Fruit fly (Drosophila melanogaster) whole organism, embryonic: ENCODE results near the gene CG31549.

Experiments
- Aef1 ChIP-seq: fragments of 200-800 bp; sonication (Bioruptor generic); IDR thresholded peaks from 3 replicates; pipeline ENCODE4 v1.3.6; 2022; ENCODE audit warnings: missing biosample characterization, missing genetic modification characterization
- Asciz ChIP-seq: fragments of 200-800 bp; sonication (Bioruptor generic); optimal IDR thresholded peaks from 2 replicates; lab custom pipeline; 2017; ENCODE audit warnings: missing biosample characterization, mild to moderate bottlenecking, missing genetic modification characterization, missing genetic modification reagents
- CG10979 ChIP-seq: fragments of 200-800 bp; sonication (Bioruptor generic); optimal IDR thresholded peaks from 2 replicates; lab custom pipeline; 2018; ENCODE audit warnings: missing biosample characterization, mild to moderate bottlenecking, missing genetic modification characterization, moderate library complexity
- CG11696 ChIP-seq: fragments of 200-800 bp; sonication (Bioruptor generic); IDR thresholded peaks from 2 replicates; pipeline ENCODE4 v1.3.6; 2022; ENCODE audit warnings: missing biosample characterization, missing genetic modification characterization
- CG1233 ChIP-seq: fragments of 200-800 bp; sonication (Bioruptor generic); optimal IDR thresholded peaks from 4 replicates; lab custom pipeline; 2018; ENCODE audit warnings: missing biosample characterization, mild to moderate bottlenecking, missing genetic modification characterization
- CG12769 ChIP-seq: fragments of 200-800 bp; sonication (Bioruptor generic); optimal IDR thresholded peaks from 2 replicates; lab custom pipeline; 2019; ENCODE audit warnings: missing biosample characterization, mild to moderate bottlenecking, missing genetic modification characterization, moderate library complexity
- CG12942 ChIP-seq: fragments of 200-800 bp; sonication (Bioruptor generic); optimal IDR thresholded peaks from 3 replicates; lab custom pipeline; 2016; ENCODE audit warnings: missing biosample characterization, missing genetic modification characterization
- CG14667 ChIP-seq: fragments of 200-800 bp; sonication (Bioruptor generic); IDR thresholded peaks from 2 replicates; pipeline ENCODE4 v1.3.6; 2022; ENCODE audit warnings: missing biosample characterization, missing genetic modification characterization
- CG15479 ChIP-seq: fragments of 200-800 bp; sonication (Bioruptor generic); optimal IDR thresholded peaks from 3 replicates; lab custom pipeline; 2019; ENCODE audit warnings: missing biosample characterization, mild to moderate bottlenecking, missing genetic modification characterization, moderate library complexity
- CG1647 ChIP-seq: fragments of 200-800 bp; sonication (Bioruptor generic); optimal IDR thresholded peaks from 3 replicates; lab custom pipeline; 2016; ENCODE audit warnings: missing biosample characterization, missing genetic modification characterization
- CG17328 ChIP-seq: fragments of 200-800 bp; sonication (Bioruptor generic); IDR thresholded peaks from 2 replicates; pipeline ENCODE4 v1.3.6; 2022; ENCODE audit warnings: missing biosample characterization, missing genetic modification characterization
- CG18011 ChIP-seq: fragments of 200-800 bp; sonication (Bioruptor generic); optimal IDR thresholded peaks from 2 replicates; lab custom pipeline; 2017; ENCODE audit warnings: missing biosample characterization, missing genetic modification characterization, mild to moderate bottlenecking, moderate library complexity, missing genotype
- CG2120 ChIP-seq: fragments of 200-800 bp; sonication (Bioruptor generic); optimal IDR thresholded peaks from 3 replicates; lab custom pipeline; 2016; ENCODE audit warnings: missing biosample characterization, missing genetic modification characterization
- CG30403 ChIP-seq: fragments of 200-800 bp; sonication (Bioruptor generic); optimal IDR thresholded peaks from 3 replicates; lab custom pipeline; 2016; ENCODE audit warnings: missing biosample characterization, missing genetic modification characterization
- CG34376 ChIP-seq: fragments of 200-800 bp; sonication (Bioruptor generic); optimal IDR thresholded peaks from 2 replicates; lab custom pipeline; 2018; ENCODE audit warnings: missing biosample characterization, mild to moderate bottlenecking, missing genetic modification characterization
- CG34422 ChIP-seq: fragments of 200-800 bp; sonication (Bioruptor generic); IDR thresholded peaks from 3 replicates; pipeline ENCODE4 v1.3.6; 2022; ENCODE audit warnings: missing biosample characterization, missing genetic modification characterization
- CG42726 ChIP-seq: fragments of 200-800 bp; sonication (Bioruptor generic); IDR thresholded peaks from 2 replicates; pipeline ENCODE4 v1.3.6; 2022; ENCODE audit warnings: missing biosample characterization, missing genetic modification characterization; ENCODE audit not compliant: partially characterized antibody
- CG5180 ChIP-seq: fragments of 200-800 bp; sonication (Bioruptor generic); optimal IDR thresholded peaks from 3 replicates; lab custom pipeline; 2017; ENCODE audit warnings: missing biosample characterization, missing genetic modification characterization, mild to moderate bottlenecking, moderate library complexity, missing genetic modification reagents
- CG5245 ChIP-seq: fragments of 200-800 bp; sonication (Bioruptor generic); optimal IDR thresholded peaks from 3 replicates; lab custom pipeline; 2016; ENCODE audit warnings: missing biosample characterization, missing genetic modification characterization
- CG7745 ChIP-seq: fragments of 200-800 bp; sonication (Bioruptor generic); optimal IDR thresholded peaks from 2 replicates; lab custom pipeline; 2018; ENCODE audit warnings: missing biosample characterization, mild to moderate bottlenecking, missing genetic modification characterization, moderate library complexity
- CG8359 ChIP-seq: fragments of 200-800 bp; sonication (Bioruptor generic); optimal IDR thresholded peaks from 2 replicates; lab custom pipeline; 2017; ENCODE audit warnings: missing biosample characterization, mild to moderate bottlenecking, missing genetic modification characterization, borderline replicate concordance
- Dad ChIP-seq: fragments of 200-800 bp; sonication (Bioruptor generic); optimal IDR thresholded peaks from 3 replicates; lab custom pipeline; 2016; ENCODE audit warnings: missing biosample characterization, missing genetic modification characterization
- Dfd ChIP-seq, 2 experiments: fragments of >200 bp; optimal IDR thresholded peaks; 2 replicates each; lab custom pipeline; 2017; ENCODE audit warnings: missing biosample characterization in 2 of 2, missing genetic modification characterization in 2 of 2
- Drgx ChIP-seq: fragments of 200-800 bp; sonication (Bioruptor generic); IDR thresholded peaks from 2 replicates; pipeline ENCODE4 v1.3.6; 2022; ENCODE audit warnings: missing biosample characterization, missing genetic modification characterization
- Fer1 ChIP-seq: fragments of 200-800 bp; sonication (Bioruptor generic); optimal IDR thresholded peaks from 2 replicates; lab custom pipeline; 2017; ENCODE audit warnings: missing biosample characterization, mild to moderate bottlenecking, missing genetic modification characterization
- MBD-R2 ChIP-seq: fragments of 200-800 bp; sonication (Bioruptor generic); IDR thresholded peaks from 2 replicates; pipeline ENCODE4 v1.3.6; 2022; ENCODE audit warnings: missing biosample characterization, missing genetic modification characterization
- MESR4 ChIP-seq: fragments of 200-800 bp; sonication (Bioruptor generic); optimal IDR thresholded peaks from 2 replicates; lab custom pipeline; 2018; ENCODE audit warnings: missing biosample characterization, mild to moderate bottlenecking, missing genetic modification characterization, moderate library complexity
- NK7.1 ChIP-seq: fragments of 200-800 bp; sonication (Bioruptor generic); optimal IDR thresholded peaks from 3 replicates; lab custom pipeline; 2016; ENCODE audit warnings: missing biosample characterization, missing genetic modification characterization
- Opbp ChIP-seq: fragments of 200-800 bp; sonication (Bioruptor generic); IDR thresholded peaks from 3 replicates; pipeline ENCODE4 v1.3.6; 2022; ENCODE audit warnings: missing biosample characterization, missing genetic modification characterization; ENCODE audit not compliant: partially characterized antibody
- PHDP ChIP-seq: fragments of 200-800 bp; sonication (Bioruptor generic); optimal IDR thresholded peaks from 3 replicates; lab custom pipeline; 2018; ENCODE audit warnings: missing biosample characterization, mild to moderate bottlenecking, missing genetic modification characterization, moderate library complexity
- bsh ChIP-seq, 2 experiments: fragments of 200-800 bp; sonication (Bioruptor generic); optimal IDR thresholded peaks; 2 replicates each; lab custom pipeline; 2017 to 2018; ENCODE audit warnings: mild to moderate bottlenecking in 2 of 2, missing biosample characterization in 2 of 2, missing genetic modification characterization in 2 of 2, moderate library complexity in 1 of 2
- crol ChIP-seq: fragments of 200-800 bp; sonication (Bioruptor generic); IDR thresholded peaks from 2 replicates; pipeline ENCODE4 v1.3.6; 2022; ENCODE audit warnings: missing biosample characterization, missing genetic modification characterization
- dm ChIP-seq: fragments of 200-800 bp; sonication (Bioruptor generic); optimal IDR thresholded peaks from 3 replicates; lab custom pipeline; 2016; ENCODE audit warnings: missing biosample characterization, missing genetic modification characterization
- gfzf ChIP-seq: fragments of 200-800 bp; sonication (Bioruptor generic); optimal IDR thresholded peaks from 2 replicates; lab custom pipeline; 2016; ENCODE audit warnings: missing biosample characterization, mild to moderate bottlenecking, missing genetic modification characterization, moderate library complexity
- gt ChIP-seq: fragments of 200-800 bp; sonication (Bioruptor generic); IDR thresholded peaks from 2 replicates; pipeline ENCODE4 v1.3.6; 2022; ENCODE audit warnings: missing biosample characterization, missing genetic modification characterization
- ham ChIP-seq: fragments of 200-800 bp; sonication (Bioruptor generic); IDR thresholded peaks from 2 replicates; pipeline ENCODE4 v1.3.6; 2022; ENCODE audit warnings: missing biosample characterization, missing genetic modification characterization
- kni ChIP-seq: fragments of 200-800 bp; sonication (Bioruptor generic); optimal IDR thresholded peaks from 3 replicates; lab custom pipeline; 2017; ENCODE audit warnings: mild to moderate bottlenecking, missing biosample characterization, missing genetic modification reagents, missing genetic modification characterization
- maf-S ChIP-seq: fragments of 200-800 bp; sonication (Bioruptor generic); optimal IDR thresholded peaks from 2 replicates; lab custom pipeline; 2016; ENCODE audit warnings: missing biosample characterization, missing genetic modification characterization
- nerfin-1 ChIP-seq: fragments of 200-800 bp; sonication (Bioruptor generic); optimal IDR thresholded peaks from 3 replicates; lab custom pipeline; 2019; ENCODE audit warnings: missing biosample characterization, mild to moderate bottlenecking, missing genetic modification characterization, moderate library complexity
- otp ChIP-seq: fragments of 200-800 bp; sonication (Bioruptor generic); IDR thresholded peaks from 3 replicates; pipeline ENCODE4, ENCODE4 v1.3.6; 2022; ENCODE audit warnings: missing biosample characterization, missing genetic modification characterization
- pan ChIP-seq, 4 experiments: fragments of >200 bp in 3 of 4; fragments of 200-800 bp in 1 of 4; sonication (Bioruptor generic) in 1 of 4; optimal IDR thresholded peaks in 3 of 4; IDR thresholded peaks in 1 of 4; 2 replicates each; pipeline versions ENCODE4 v1.3.6 to Lab custom; 2017 to 2022; ENCODE audit warnings: missing biosample characterization in 2 of 4, missing genetic modification characterization in 2 of 4, mixed read lengths in 1 of 4
- pnt ChIP-seq: fragments of 200-800 bp; sonication (Bioruptor generic); optimal IDR thresholded peaks from 3 replicates; lab custom pipeline; 2016; ENCODE audit warnings: missing biosample characterization, missing genetic modification characterization
- sens-2 ChIP-seq: fragments of 200-800 bp; sonication (Bioruptor generic); IDR thresholded peaks from 2 replicates; pipeline ENCODE4 v1.3.6; 2022; ENCODE audit warnings: missing biosample characterization, missing genetic modification characterization
- seq ChIP-seq: fragments of 200-800 bp; sonication (Bioruptor generic); IDR thresholded peaks from 2 replicates; pipeline ENCODE4 v1.3.6; 2022; ENCODE audit warnings: missing biosample characterization, missing genetic modification characterization
- slbo ChIP-seq: fragments of 200-800 bp; sonication (Bioruptor generic); IDR thresholded peaks from 2 replicates; pipeline ENCODE4 v1.3.6; 2022; ENCODE audit warnings: missing biosample characterization, missing genetic modification characterization
- so ChIP-seq: fragments of 200-800 bp; sonication (Bioruptor generic); IDR thresholded peaks from 3 replicates; pipeline ENCODE4 v1.3.6; 2022; ENCODE audit warnings: missing biosample characterization, missing genetic modification characterization
- tll ChIP-seq, 2 experiments: fragments of 200-800 bp in 1 of 2; fragments of >200 bp in 1 of 2; sonication (Bioruptor generic) in 1 of 2; optimal IDR thresholded peaks; 2 replicates each; lab custom pipeline; 2017 to 2019; ENCODE audit warnings: missing biosample characterization in 2 of 2, missing genetic modification characterization in 2 of 2, mild to moderate bottlenecking in 1 of 2, moderate library complexity in 1 of 2
- tup ChIP-seq: fragments of 200-800 bp; sonication (Bioruptor generic); optimal IDR thresholded peaks from 2 replicates; lab custom pipeline; 2016; ENCODE audit warnings: missing biosample characterization, mild to moderate bottlenecking, missing genetic modification characterization, moderate library complexity

Gene CG31549

DNA sequence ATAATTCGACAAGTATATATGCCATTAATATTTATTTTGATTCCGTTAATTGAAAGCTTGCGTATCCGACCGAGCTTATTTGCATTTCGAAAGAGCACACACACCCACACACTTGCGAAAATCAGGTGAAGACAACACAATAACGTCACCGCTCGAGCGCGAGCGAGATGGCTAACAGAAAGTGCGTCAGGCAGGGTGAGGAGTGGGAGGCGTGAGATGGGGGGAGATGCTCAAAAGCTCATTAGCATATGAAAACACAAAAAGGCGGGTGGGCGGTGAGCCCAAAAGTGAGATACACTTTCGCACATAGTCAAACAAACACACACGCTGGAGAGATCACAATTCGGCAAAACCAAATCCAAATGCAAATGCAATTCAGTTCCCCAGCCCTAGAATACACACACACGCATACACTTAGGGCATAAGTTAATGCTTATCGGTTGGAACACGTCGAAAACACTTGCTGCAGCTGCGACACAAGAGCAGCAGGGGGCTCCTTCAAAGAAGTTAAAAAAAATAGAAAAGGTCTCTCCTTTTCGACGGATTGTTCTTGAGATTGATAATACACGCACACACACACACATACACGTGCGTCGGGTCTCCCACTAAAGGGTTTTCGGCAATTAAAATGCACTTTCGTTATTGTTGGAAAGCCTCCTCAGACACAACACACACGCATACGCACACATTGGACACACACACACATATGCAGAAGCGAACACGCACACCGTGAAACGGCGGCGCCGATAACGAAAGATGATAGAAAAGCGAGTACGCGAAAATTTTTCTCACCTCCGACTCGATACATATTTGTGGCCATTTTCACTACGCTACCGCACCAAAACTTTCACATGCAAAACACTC lies 15.9 kb downstream of the CG31549 start (continued):
- no peak for TF ChIP-seq CG14667 (GFP tag; lab: Robert Waterston, UW)
- peak; percentile 39; the same call in 1 of the 2 replicates for TF ChIP-seq Drgx (GFP tag; lab: Robert Waterston, UW)
- no peak for TF ChIP-seq Fer1
- TF ChIP-seq Opbp (GFP tag; lab: Robert Waterston, UW), result no peak
- peak; percentile 72 for TF ChIP-seq crol (GFP tag; lab: Robert Waterston, UW)
- TF ChIP-seq CG2120 (GFP tag; lab: Kevin White, UChicago), result no peak
- no peak for TF ChIP-seq gt
- TF ChIP-seq slbo (GFP tag; lab: Robert Waterston, UW), result no peak
- peak; percentile 86 for TF ChIP-seq MESR4
- no peak for TF ChIP-seq tll (GFP tag; optimal IDR thresholded peaks at IDR 0.05; lab: Kevin White, UChicago)
- no peak for TF ChIP-seq CG10979 (tag; lab: Kevin White, UChicago)
- TF ChIP-seq CG15479, result peak; percentile 71
- no peak for TF ChIP-seq sens-2 (GFP tag; lab: Robert Waterston, UW)
- TF ChIP-seq nerfin-1 (tag; lab: Kevin White, UChicago), result no peak
- TF ChIP-seq CG12769, result peak; percentile 53
- no peak for TF ChIP-seq CG30403 (GFP tag; lab: Kevin White, UChicago)
- TF ChIP-seq Dfd (GFP tag; optimal IDR thresholded peaks at IDR 0.05; lab: Kevin White, UChicago), result no peak
- no peak for TF ChIP-seq CG1233 (GFP tag; lab: Kevin White, UChicago)
- peak; percentile 3 for TF ChIP-seq dm (GFP tag; lab: Kevin White, UChicago)
- TF ChIP-seq Aef1 (GFP tag; lab: Robert Waterston, UW), result no peak
- peak; percentile 66 for TF ChIP-seq kni (GFP tag; lab: Kevin White, UChicago)
- TF ChIP-seq PHDP (tag; lab: Kevin White, UChicago), result no peak
- no peak for TF ChIP-seq so (GFP tag; lab: Robert Waterston, UW)
- TF ChIP-seq gfzf (GFP tag; lab: Kevin White, UChicago), result no peak
- TF ChIP-seq Asciz (GFP tag; lab: Kevin White, UChicago), result no peak
- no peak for TF ChIP-seq CG42726 (GFP tag; lab: Robert Waterston, UW)
- TF ChIP-seq CG1647 (GFP tag; lab: Kevin White, UChicago), result no peak
- TF ChIP-seq CG17328 (GFP tag; lab: Robert Waterston, UW), result no peak
- TF ChIP-seq CG12942 (GFP tag; lab: Kevin White, UChicago), result no peak
- no peak for TF ChIP-seq CG18011
- no peak for TF ChIP-seq tup (GFP tag; lab: Kevin White, UChicago)
- TF ChIP-seq NK7.1, result no peak
- no peak for TF ChIP-seq Dad (GFP tag; lab: Kevin White, UChicago)
- no peak for TF ChIP-seq pnt (GFP tag; lab: Kevin White, UChicago)
- no peak; the same call in 2 of the 3 replicates for TF ChIP-seq CG34422 (GFP tag; lab: Robert Waterston, UW)
- TF ChIP-seq CG5245 (GFP tag; lab: Kevin White, UChicago), result no peak
- TF ChIP-seq CG34376 (GFP tag; lab: Kevin White, UChicago), result no peak
- peak; percentile 82 for TF ChIP-seq CG5180 (GFP tag; lab: Kevin White, UChicago)
- no peak for TF ChIP-seq bsh (GFP tag; optimal IDR thresholded peaks at IDR 0.05; lab: Kevin White, UChicago)
- TF ChIP-seq seq, result no peak
- TF ChIP-seq maf-S (GFP tag; lab: Kevin White, UChicago), result no peak
- TF ChIP-seq otp (GFP tag; lab: Robert Waterston, UW), result no peak
- TF ChIP-seq pan (optimal IDR thresholded peaks at IDR 0.05; lab: Kevin White, UChicago), result no peak
- no peak for TF ChIP-seq pan (GFP tag; optimal IDR thresholded peaks at IDR 0.05 in 1 of 2, IDR thresholded peaks at IDR 0.05 in 1 of 2)
- 0 out of 2 replicates have a peak, but pooled peaks have one; percentile 6 for TF ChIP-seq MBD-R2 (GFP tag; lab: Robert Waterston, UW)
- no peak for TF ChIP-seq CG11696 (GFP tag; lab: Robert Waterston, UW)
- TF ChIP-seq ham, result no peak
- TF ChIP-seq CG8359 (GFP tag; lab: Kevin White, UChicago), result no peak
- TF ChIP-seq CG7745, result no peak
